Worm (Caenorhabditis elegans): ENCODE data around the gene thk-1.

ce11 chrIV:10261061-10261460 lies 20.3 kb downstream of the thk-1 start:
- TF ChIP-seq php-3 (GFP tag; IDR thresholded peaks at IDR 0.05): no peak
- TF ChIP-seq nhr-11 (tag; optimal IDR thresholded peaks at IDR 0.05): no peak
- no peak for TF ChIP-seq ceh-32 (tag; optimal IDR thresholded peaks at IDR 0.05; ENCODE audit: poor library complexity)
- no peak for TF ChIP-seq duxl-1 (tag; optimal IDR thresholded peaks at IDR 0.05; ENCODE audit: poor library complexity)
- peak; percentile 29 for TF ChIP-seq hlh-11 (tag; optimal IDR thresholded peaks at IDR 0.05)
- TF ChIP-seq unc-62 (GFP tag; optimal IDR thresholded peaks at IDR 0.05 in 1 of 2): no peak
- no peak for TF ChIP-seq unc-62 (tag; optimal IDR thresholded peaks at IDR 0.05)
- TF ChIP-seq fos-1 (tag; optimal IDR thresholded peaks at IDR 0.05): no peak
- TF ChIP-seq aly-2 (tag; optimal IDR thresholded peaks at IDR 0.05): no peak
- TF ChIP-seq zag-1 (tag; optimal IDR thresholded peaks at IDR 0.05): no peak
- no peak for TF ChIP-seq mxl-2 (GFP tag; conservative IDR thresholded peaks at IDR 0.05)
- TF ChIP-seq nhr-6 (tag; optimal IDR thresholded peaks at IDR 0.05): no peak
- TF ChIP-seq fkh-10 (GFP tag; optimal IDR thresholded peaks at IDR 0.05): no peak
- TF ChIP-seq F37D6.2 (tag; optimal IDR thresholded peaks at IDR 0.05): no peak
- TF ChIP-seq T26A8.4 (GFP tag; IDR thresholded peaks at IDR 0.05): no peak
